Worm (Caenorhabditis elegans): ENCODE data around the gene tag-314.

The tag-314 gene

DNA sequence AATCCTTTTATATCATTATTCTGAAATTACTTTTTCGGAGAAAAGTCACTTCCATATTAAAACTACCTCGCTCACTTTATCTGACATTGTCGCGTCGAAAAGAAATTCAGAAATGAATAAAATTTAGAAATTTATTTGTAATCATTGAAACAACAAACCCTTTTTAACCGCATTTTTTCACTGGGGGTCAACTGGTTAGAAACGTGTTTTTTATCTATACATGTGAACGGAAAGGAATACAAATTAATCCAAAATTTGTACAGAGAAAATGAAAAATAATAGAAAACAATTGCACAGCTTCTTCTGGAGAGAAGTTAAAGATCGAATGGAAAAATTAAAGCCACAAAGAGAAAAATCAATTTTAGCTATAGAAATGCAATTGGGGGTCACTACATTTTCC is at the start of gene tag-314:
tag-314 (minus strand) TSS at position 101 of the 400 bp plus-strand sequence.
- no peak for TF ChIP-seq snpc-1.3 (tag; optimal IDR thresholded peaks at IDR 0.05; ENCODE audit: insufficient read depth)
- no peak for TF ChIP-seq mes-4 (tag; optimal IDR thresholded peaks at IDR 0.05)
- TF ChIP-seq attf-3 (GFP tag; conservative IDR thresholded peaks at IDR 0.05) = no peak
- TF ChIP-seq fkh-3 (tag; optimal IDR thresholded peaks at IDR 0.05) = no peak
- TF ChIP-seq nhr-27 (tag; optimal IDR thresholded peaks at IDR 0.05) = no peak
- no peak for TF ChIP-seq snpc-3.4 (tag; optimal IDR thresholded peaks at IDR 0.05)
- no peak for TF ChIP-seq tlf-1 (GFP tag; optimal IDR thresholded peaks at IDR 0.05)
- no peak for TF ChIP-seq nhr-120 (GFP tag; IDR thresholded peaks at IDR 0.05)
- TF ChIP-seq akir-1 (GFP tag; optimal IDR thresholded peaks at IDR 0.05) = no peak
- TF ChIP-seq Y56A3A.18 (GFP tag; IDR thresholded peaks at IDR 0.05) = no peak
- TF ChIP-seq ztf-6 (GFP tag; IDR thresholded peaks at IDR 0.05) = no peak
- no peak for TF ChIP-seq snpc-1.1 (tag; optimal IDR thresholded peaks at IDR 0.05; ENCODE audit: insufficient read depth)
- no peak for TF ChIP-seq Y95B8A.8 (GFP tag; IDR thresholded peaks at IDR 0.05)
- TF ChIP-seq nhr-90 (tag; optimal IDR thresholded peaks at IDR 0.05) = no peak
- no peak for TF ChIP-seq xnd-1 (tag; optimal IDR thresholded peaks at IDR 0.05)
- TF ChIP-seq ama-1 (optimal IDR thresholded peaks at IDR 0.05) = no peak
- TF ChIP-seq ama-1 (GFP tag; optimal IDR thresholded peaks at IDR 0.05) = no peak
- no peak for TF ChIP-seq dpl-1 (GFP tag; optimal IDR thresholded peaks at IDR 0.05)

DNA sequence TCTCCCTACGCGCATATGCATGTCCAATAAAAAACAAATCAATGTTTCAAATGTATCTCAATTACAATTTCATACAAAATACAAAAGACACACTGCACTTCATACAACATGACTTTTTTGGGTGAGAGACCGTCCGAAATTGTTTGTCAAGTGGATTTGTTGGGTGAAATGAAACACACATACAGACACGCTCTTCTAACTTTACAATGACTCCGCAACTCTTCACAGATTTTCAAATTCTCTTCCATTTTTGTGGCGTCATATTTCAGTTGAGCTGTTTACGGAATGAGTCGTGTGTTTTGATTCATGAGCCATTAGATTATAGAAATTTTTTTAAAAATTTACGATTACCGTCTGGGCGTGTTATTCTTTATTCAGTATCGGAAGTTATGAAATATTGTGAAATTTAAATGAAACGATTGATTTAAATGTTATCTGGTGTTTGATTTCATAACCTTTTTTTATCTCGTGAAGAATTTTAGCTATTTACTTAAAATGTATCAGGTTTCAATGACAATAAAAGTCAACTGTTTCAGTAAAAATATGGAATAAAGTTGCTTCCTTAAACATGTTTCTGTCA is 48.4 kb upstream of the tag-314 start:
- no peak for TF ChIP-seq nhr-27 (tag; optimal IDR thresholded peaks at IDR 0.05)
- peak; percentile 8 for TF ChIP-seq ZK185.1 (tag; optimal IDR thresholded peaks at IDR 0.05; ENCODE audit: poor library complexity, severe bottlenecking)
- TF ChIP-seq madf-8 (GFP tag; conservative IDR thresholded peaks at IDR 0.05) = no peak
- no peak for TF ChIP-seq egrh-3 (GFP tag; IDR thresholded peaks at IDR 0.05)
- peak; percentile 51 for TF ChIP-seq cebp-1 (GFP tag; IDR thresholded peaks at IDR 0.05)
- TF ChIP-seq cebp-1 (tag; optimal IDR thresholded peaks at IDR 0.05) = peak; percentile 85
- TF ChIP-seq xnd-1 (tag; optimal IDR thresholded peaks at IDR 0.05) = no peak
- peak; percentile 15 for TF ChIP-seq B0035.1 (tag; optimal IDR thresholded peaks at IDR 0.05)
- TF ChIP-seq mxl-1 (tag; optimal IDR thresholded peaks at IDR 0.05) = no peak
- peak; percentile 68; the same call in 1 of the 2 replicates for TF ChIP-seq madf-3 (GFP tag; IDR thresholded peaks at IDR 0.05)
- peak; percentile 4 for TF ChIP-seq ceh-27 (GFP tag; optimal IDR thresholded peaks at IDR 0.05)
- peak; percentile 66 for TF ChIP-seq ama-1 (optimal IDR thresholded peaks at IDR 0.05)
- TF ChIP-seq ama-1 (GFP tag; optimal IDR thresholded peaks at IDR 0.05) = no peak

DNA sequence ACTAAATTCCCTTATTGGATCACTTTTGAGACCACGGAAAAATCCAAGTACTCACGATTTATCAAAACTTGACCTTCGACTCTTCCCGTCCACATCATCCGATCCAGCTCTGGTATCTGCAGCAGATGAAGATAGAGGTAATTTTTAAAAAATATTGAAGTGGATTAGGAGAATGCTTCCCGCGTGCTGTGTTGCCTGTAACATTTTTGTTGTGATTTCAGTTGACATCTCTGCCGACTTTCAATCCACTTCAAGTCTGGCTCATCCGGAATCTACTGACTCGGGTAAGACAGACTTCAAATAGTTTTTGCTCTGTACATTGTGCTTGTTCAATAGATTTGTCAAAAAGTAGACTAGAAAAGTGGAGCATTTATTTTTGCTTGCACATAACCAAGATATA is 46.9 kb upstream of the tag-314 start:
- TF ChIP-seq chd-7 (tag; optimal IDR thresholded peaks at IDR 0.05) (no peak), egl-18 (GFP tag; IDR thresholded peaks at IDR 0.05) (no peak), F57C9.4 (tag; optimal IDR thresholded peaks at IDR 0.05) (no peak), Y56A3A.18 (GFP tag; IDR thresholded peaks at IDR 0.05) (no peak), let-526 (GFP tag; IDR thresholded peaks at IDR 0.05) (no peak), nhr-90 (tag; optimal IDR thresholded peaks at IDR 0.05) (no peak), efl-1 (GFP tag; optimal IDR thresholded peaks at IDR 0.05) (no peak), cebp-1 (GFP tag; IDR thresholded peaks at IDR 0.05) (no peak), cebp-1 (tag; optimal IDR thresholded peaks at IDR 0.05) (no peak), egl-44 (GFP tag; IDR thresholded peaks at IDR 0.05) (no peak), egrh-3 (GFP tag; IDR thresholded peaks at IDR 0.05) (no peak), sea-2 (GFP tag; IDR thresholded peaks at IDR 0.05) (no peak), lag-1 (GFP tag; IDR thresholded peaks at IDR 0.05) (no peak), F57A8.1 (GFP tag; optimal IDR thresholded peaks at IDR 0.05) (no peak), madf-3 (GFP tag; IDR thresholded peaks at IDR 0.05) (no peak), lsl-1 (GFP tag; optimal IDR thresholded peaks at IDR 0.05) (no peak), dox-1 (GFP tag; IDR thresholded peaks at IDR 0.05) (no peak), madf-10 (tag; optimal IDR thresholded peaks at IDR 0.05) (no peak)

Data from whole organism, young adult.